Worm (Caenorhabditis elegans) whole organism, late embryonic: Measurements from ENCODE around the gene nas-11.
A peak's percentile ranks its signal among the peaks of the same experiment; 100 is the strongest.

ENCODE experiments used
- C08G9.2 ChIP-seq: sonication (generic microtip); optimal IDR thresholded peaks from 2 replicates; lab custom pipeline; 2016; ENCODE audit warnings: mild to moderate bottlenecking, missing genetic modification characterization, moderate library complexity, missing compliant biosample characterization
- C38D4.7 ChIP-seq: fragments of 200-800 bp; sonication (Bioruptor generic); optimal IDR thresholded peaks from 2 replicates; lab custom pipeline; 2018; ENCODE audit warnings: mild to moderate bottlenecking, missing genetic modification characterization, moderate library complexity, missing compliant biosample characterization
- F13H6.1 ChIP-seq: sonication (generic microtip); optimal IDR thresholded peaks from 2 replicates; lab custom pipeline; 2016; ENCODE audit warnings: missing genetic modification characterization, missing compliant biosample characterization
- K02D7.2 ChIP-seq: sonication (generic microtip); optimal IDR thresholded peaks from 2 replicates; lab custom pipeline; 2017; ENCODE audit warnings: mild to moderate bottlenecking, missing genetic modification characterization, missing compliant biosample characterization
- K09A11.1 ChIP-seq: sonication (generic microtip); optimal IDR thresholded peaks from 2 replicates; lab custom pipeline; 2017; ENCODE audit warnings: antibody characterized with exemption, mild to moderate bottlenecking, missing genetic modification characterization, missing compliant biosample characterization; ENCODE audit not compliant: insufficient read depth
- T23F11.4 ChIP-seq: fragments of 200-800 bp; sonication (Bioruptor generic); optimal IDR thresholded peaks from 2 replicates; lab custom pipeline; 2018; ENCODE audit warnings: mild to moderate bottlenecking, missing genetic modification characterization, missing compliant biosample characterization
- Y22D7AL.16 ChIP-seq: sonication (generic microtip); optimal IDR thresholded peaks from 2 replicates; lab custom pipeline; 2016; ENCODE audit warnings: missing genetic modification characterization, missing compliant biosample characterization
- ahr-1 ChIP-seq: sonication (generic microtip); optimal IDR thresholded peaks from 2 replicates; lab custom pipeline; 2016; ENCODE audit warnings: missing genetic modification characterization, missing compliant biosample characterization
- ceh-19 ChIP-seq: fragments of 200-800 bp; sonication (Bioruptor generic); optimal IDR thresholded peaks from 2 replicates; lab custom pipeline; 2018; ENCODE audit warnings: mild to moderate bottlenecking, missing genetic modification characterization, missing compliant biosample characterization
- ceh-2 ChIP-seq: sonication (generic microtip); optimal IDR thresholded peaks from 2 replicates; lab custom pipeline; 2016; ENCODE audit warnings: missing genotype, missing genetic modification characterization, missing compliant biosample characterization
- ceh-22 ChIP-seq: sonication (generic microtip); optimal IDR thresholded peaks from 2 replicates; lab custom pipeline; 2017; ENCODE audit warnings: missing biosample characterization, missing genetic modification characterization
- ceh-24 ChIP-seq: sonication (generic microtip); optimal IDR thresholded peaks from 2 replicates; lab custom pipeline; 2016; ENCODE audit warnings: mild to moderate bottlenecking, missing genetic modification characterization, missing compliant biosample characterization
- ceh-30 ChIP-seq: fragments of 150-350 bp; optimal IDR thresholded peaks from 2 replicates; lab custom pipeline; 2014; ENCODE audit warnings: missing biosample characterization, missing genetic modification characterization
- ceh-34 ChIP-seq: sonication (generic microtip); optimal IDR thresholded peaks from 2 replicates; lab custom pipeline; 2016; ENCODE audit warnings: mild to moderate bottlenecking, missing genetic modification characterization, missing compliant biosample characterization
- ceh-45 ChIP-seq: fragments of 200-800 bp; sonication (Bioruptor generic); IDR thresholded peaks from 2 replicates; pipeline ENCODE4 v1.3.6; 2022; ENCODE audit warnings: missing genetic modification reagents, missing genetic modification characterization, missing compliant biosample characterization
- ceh-9 ChIP-seq: sonication (generic microtip); optimal IDR thresholded peaks from 2 replicates; lab custom pipeline; 2016; ENCODE audit warnings: mild to moderate bottlenecking, missing genetic modification characterization, inconsistent platforms, missing compliant biosample characterization
- che-1 ChIP-seq: sonication (generic microtip); optimal IDR thresholded peaks from 2 replicates; lab custom pipeline; 2016; ENCODE audit warnings: mild to moderate bottlenecking, missing genetic modification characterization, missing compliant biosample characterization
- dmd-4 ChIP-seq: sonication (generic microtip); optimal IDR thresholded peaks from 2 replicates; lab custom pipeline; 2016; ENCODE audit warnings: borderline replicate concordance, missing genetic modification characterization, missing compliant biosample characterization
- dve-1 ChIP-seq: sonication (generic microtip); optimal IDR thresholded peaks from 2 replicates; lab custom pipeline; 2017; ENCODE audit warnings: antibody characterized with exemption, mild to moderate bottlenecking, missing genetic modification characterization, missing compliant biosample characterization
- elt-2 ChIP-seq: sonication (generic microtip); optimal IDR thresholded peaks from 2 replicates; lab custom pipeline; 2016; ENCODE audit warnings: missing genetic modification reagents, missing genetic modification characterization, missing compliant biosample characterization
- elt-4 ChIP-seq: sonication (generic microtip); optimal IDR thresholded peaks from 2 replicates; lab custom pipeline; 2016; ENCODE audit warnings: missing genetic modification characterization, missing compliant biosample characterization
- ets-4 ChIP-seq: sonication (generic microtip); optimal IDR thresholded peaks from 2 replicates; lab custom pipeline; 2016; ENCODE audit warnings: missing genetic modification characterization, missing compliant biosample characterization
- eyg-1 ChIP-seq: sonication (generic microtip); optimal IDR thresholded peaks from 2 replicates; lab custom pipeline; 2016; ENCODE audit warnings: missing genotype, missing genetic modification characterization, missing compliant biosample characterization
- fax-1 ChIP-seq: sonication (generic microtip); optimal IDR thresholded peaks from 2 replicates; lab custom pipeline; 2016; ENCODE audit warnings: missing genotype, missing genetic modification characterization, missing compliant biosample characterization
- fkh-10 ChIP-seq: fragments of 150-350 bp; optimal IDR thresholded peaks from 2 replicates; lab custom pipeline; 2014; ENCODE audit warnings: missing biosample characterization, missing genetic modification reagents, missing genetic modification characterization
- gmeb-2 ChIP-seq: sonication (generic microtip); optimal IDR thresholded peaks from 2 replicates; lab custom pipeline; 2016; ENCODE audit warnings: missing genetic modification characterization, inconsistent platforms, missing compliant biosample characterization
- hlh-13 ChIP-seq: fragments of 200-800 bp; sonication (Bioruptor generic); optimal IDR thresholded peaks from 2 replicates; lab custom pipeline; 2018; ENCODE audit warnings: mild to moderate bottlenecking, missing genetic modification characterization, missing compliant biosample characterization
- hlh-30 ChIP-seq: sonication (generic microtip); optimal IDR thresholded peaks from 2 replicates; lab custom pipeline; 2017; ENCODE audit warnings: antibody characterized with exemption, missing genetic modification characterization, missing compliant biosample characterization; ENCODE audit not compliant: insufficient read depth
- hlh-6 ChIP-seq: sonication (generic microtip); optimal IDR thresholded peaks from 2 replicates; lab custom pipeline; 2016; ENCODE audit warnings: missing genotype, missing genetic modification characterization, missing compliant biosample characterization
- hlh-8 ChIP-seq: sonication (generic microtip); optimal IDR thresholded peaks from 2 replicates; lab custom pipeline; 2016; ENCODE audit warnings: missing genotype, missing genetic modification characterization, missing compliant biosample characterization
- lin-11 ChIP-seq: fragments of 200-800 bp; sonication (Bioruptor generic); optimal IDR thresholded peaks from 2 replicates; lab custom pipeline; 2018; ENCODE audit warnings: mild to moderate bottlenecking, missing genetic modification characterization, missing compliant biosample characterization
- madf-2 ChIP-seq: sonication (generic microtip); optimal IDR thresholded peaks from 2 replicates; lab custom pipeline; 2017; ENCODE audit warnings: missing genetic modification characterization, missing compliant biosample characterization
- mec-3 ChIP-seq: sonication (generic microtip); optimal IDR thresholded peaks from 2 replicates; lab custom pipeline; 2016; ENCODE audit warnings: borderline replicate concordance, missing genetic modification characterization, missing compliant biosample characterization
- nfya-1 ChIP-seq: sonication (generic microtip); optimal IDR thresholded peaks from 2 replicates; lab custom pipeline; 2017; ENCODE audit warnings: missing genetic modification characterization, mild to moderate bottlenecking, missing compliant biosample characterization, antibody characterized with exemption, moderate library complexity
- nhr-11 ChIP-seq: fragments of 150-350 bp; optimal IDR thresholded peaks from 2 replicates; lab custom pipeline; 2014; ENCODE audit warnings: missing biosample characterization, missing genetic modification characterization
- nhr-232 ChIP-seq: sonication (generic microtip); optimal IDR thresholded peaks from 2 replicates; lab custom pipeline; 2016; ENCODE audit warnings: missing genetic modification characterization, missing compliant biosample characterization
- pag-3 ChIP-seq: sonication (generic microtip); optimal IDR thresholded peaks from 2 replicates; lab custom pipeline; 2016; ENCODE audit warnings: missing compliant biosample characterization, missing genetic modification characterization, borderline replicate concordance
- pax-1 ChIP-seq: fragments of 150-350 bp; optimal IDR thresholded peaks from 2 replicates; lab custom pipeline; 2014; ENCODE audit warnings: missing biosample characterization, missing genetic modification characterization
- pqm-1 ChIP-seq: sonication (generic microtip); optimal IDR thresholded peaks from 2 replicates; lab custom pipeline; 2016; ENCODE audit warnings: missing genetic modification characterization, missing compliant biosample characterization
- pros-1 ChIP-seq: fragments of 150-350 bp; optimal IDR thresholded peaks from 2 replicates; lab custom pipeline; 2014; ENCODE audit warnings: missing biosample characterization, missing genetic modification reagents, missing genetic modification characterization
- ref-2 ChIP-seq: sonication (generic microtip); optimal IDR thresholded peaks from 2 replicates; lab custom pipeline; 2016; ENCODE audit warnings: missing genetic modification characterization, missing compliant biosample characterization
- rnt-1 ChIP-seq: sonication (generic microtip); optimal IDR thresholded peaks from 2 replicates; lab custom pipeline; 2016; ENCODE audit warnings: missing genetic modification characterization, missing compliant biosample characterization
- sdc-2 ChIP-seq: sonication (generic microtip); optimal IDR thresholded peaks from 2 replicates; lab custom pipeline; 2016; ENCODE audit warnings: missing genotype, missing genetic modification characterization, missing compliant biosample characterization
- sox-2 ChIP-seq: fragments of 200-800 bp; sonication (Bioruptor generic); IDR thresholded peaks from 2 replicates; pipeline ENCODE4 v1.3.6; 2022; ENCODE audit warnings: missing genetic modification reagents, missing genetic modification characterization, missing compliant biosample characterization
- syd-9 ChIP-seq: sonication (generic microtip); optimal IDR thresholded peaks from 2 replicates; lab custom pipeline; 2016; ENCODE audit warnings: mild to moderate bottlenecking, missing genetic modification characterization, moderate library complexity, missing compliant biosample characterization
- unc-3 ChIP-seq, 2 experiments: fragments of 200-800 bp in 1 of 2; sonication (Bioruptor generic) in 1 of 2; sonication (generic microtip) in 1 of 2; conservative IDR thresholded peaks in 1 of 2; optimal IDR thresholded peaks in 1 of 2; 2 replicates each; pipeline versions ENCODE4 v1.3.6 to Lab custom; 2016 to 2022; ENCODE audit warnings: missing compliant biosample characterization in 2 of 2, missing genetic modification characterization in 2 of 2, missing genetic modification reagents in 1 of 2
- unc-42 ChIP-seq: sonication (generic microtip); optimal IDR thresholded peaks from 2 replicates; lab custom pipeline; 2016; ENCODE audit warnings: missing genotype, missing genetic modification characterization, missing compliant biosample characterization
- unc-55 ChIP-seq: sonication (generic microtip); optimal IDR thresholded peaks from 2 replicates; lab custom pipeline; 2017; ENCODE audit warnings: missing biosample characterization, missing genetic modification reagents, missing genetic modification characterization
- unc-86 ChIP-seq: sonication (generic microtip); optimal IDR thresholded peaks from 2 replicates; lab custom pipeline; 2016; ENCODE audit warnings: missing genetic modification characterization, missing compliant biosample characterization
- zip-5 ChIP-seq: sonication (generic microtip); optimal IDR thresholded peaks from 2 replicates; lab custom pipeline; 2016; ENCODE audit warnings: missing genetic modification characterization, missing compliant biosample characterization
- ztf-16 ChIP-seq: sonication (generic microtip); optimal IDR thresholded peaks from 2 replicates; lab custom pipeline; 2017; ENCODE audit warnings: missing genetic modification characterization, missing compliant biosample characterization

Gene nas-11

ce11 chrX:6737329-6738008, 24.1 kb downstream of the nas-11 start:
- TF ChIP-seq sox-2 (GFP tag; lab: Robert Waterston, UW) (no peak), lin-11 (no peak), dmd-4 (tag; lab: Kevin White, UChicago) (no peak), C38D4.7 (GFP tag; lab: Kevin White, UChicago) (no peak), hlh-8 (tag; lab: Kevin White, UChicago) (peak; percentile 57), hlh-30 (tag; lab: Kevin White, UChicago) (peak; percentile 74), gmeb-2 (no peak), hlh-6 (tag; lab: Kevin White, UChicago) (no peak), ceh-45 (no peak), unc-55 (GFP tag; lab: Kevin White, UChicago) (peak; percentile 90), pqm-1 (peak; percentile 50), K09A11.1 (tag; lab: Kevin White, UChicago) (peak; percentile 38), pros-1 (tag; lab: Kevin White, UChicago) (peak; percentile 62), ztf-16 (tag; lab: Kevin White, UChicago) (no peak), pax-1 (tag; lab: Kevin White, UChicago) (no peak), fkh-10 (GFP tag; lab: Kevin White, UChicago) (no peak), nfya-1 (tag; lab: Kevin White, UChicago) (peak; percentile 55), ceh-22 (tag; lab: Kevin White, UChicago) (no peak), sdc-2 (tag; lab: Kevin White, UChicago) (peak; percentile 3), ceh-24 (tag; lab: Kevin White, UChicago) (no peak), ceh-9 (no peak), eyg-1 (tag; lab: Kevin White, UChicago) (no peak), hlh-13 (GFP tag; lab: Kevin White, UChicago) (no peak), syd-9 (tag; lab: Kevin White, UChicago) (no peak), T23F11.4 (GFP tag; lab: Kevin White, UChicago) (peak; percentile 41), ceh-2 (no peak), unc-42 (peak; percentile 69), K02D7.2 (no peak), F13H6.1 (tag; lab: Kevin White, UChicago) (peak; percentile 60), pag-3 (tag; lab: Kevin White, UChicago) (no peak), madf-2 (no peak), fax-1 (tag; lab: Kevin White, UChicago) (no peak), ref-2 (peak; percentile 85), mec-3 (tag; lab: Kevin White, UChicago) (no peak), C08G9.2 (tag; lab: Kevin White, UChicago) (no peak), dve-1 (tag; lab: Kevin White, UChicago) (peak; percentile 41), elt-4 (tag; lab: Kevin White, UChicago) (no peak), ets-4 (tag; lab: Kevin White, UChicago) (no peak), elt-2 (tag; lab: Kevin White, UChicago) (peak; percentile 80), ceh-34 (peak; percentile 65), zip-5 (no peak), ahr-1 (tag; lab: Kevin White, UChicago) (no peak), ceh-19 (GFP tag; lab: Kevin White, UChicago) (peak; percentile 4), rnt-1 (tag; lab: Kevin White, UChicago) (peak; percentile 92), unc-3 (GFP tag; conservative IDR thresholded peaks at IDR 0.05; lab: Robert Waterston, UW) (no peak), unc-3 (tag; optimal IDR thresholded peaks at IDR 0.05; lab: Kevin White, UChicago) (no peak), Y22D7AL.16 (tag; lab: Kevin White, UChicago) (no peak), unc-86 (tag; lab: Kevin White, UChicago) (no peak), che-1 (tag; lab: Kevin White, UChicago) (no peak), ceh-30 (tag; lab: Kevin White, UChicago) (peak; percentile 2), nhr-232 (tag; lab: Kevin White, UChicago) (no peak), nhr-11 (no peak)
